Fruit fly (Drosophila melanogaster) whole organism, larva: ENCODE measurements around the gene fipi.
A peak's percentile ranks its signal among the peaks of the same experiment; 100 is the strongest.

Experiments used
- noc ChIP-seq: fragments of 200-800 bp; sonication (Bioruptor generic); optimal IDR thresholded peaks from 3 replicates; lab custom pipeline; 2019; ENCODE audit warnings: missing biosample characterization, mild to moderate bottlenecking, missing genetic modification characterization, moderate library complexity

Gene fipi

DNA sequence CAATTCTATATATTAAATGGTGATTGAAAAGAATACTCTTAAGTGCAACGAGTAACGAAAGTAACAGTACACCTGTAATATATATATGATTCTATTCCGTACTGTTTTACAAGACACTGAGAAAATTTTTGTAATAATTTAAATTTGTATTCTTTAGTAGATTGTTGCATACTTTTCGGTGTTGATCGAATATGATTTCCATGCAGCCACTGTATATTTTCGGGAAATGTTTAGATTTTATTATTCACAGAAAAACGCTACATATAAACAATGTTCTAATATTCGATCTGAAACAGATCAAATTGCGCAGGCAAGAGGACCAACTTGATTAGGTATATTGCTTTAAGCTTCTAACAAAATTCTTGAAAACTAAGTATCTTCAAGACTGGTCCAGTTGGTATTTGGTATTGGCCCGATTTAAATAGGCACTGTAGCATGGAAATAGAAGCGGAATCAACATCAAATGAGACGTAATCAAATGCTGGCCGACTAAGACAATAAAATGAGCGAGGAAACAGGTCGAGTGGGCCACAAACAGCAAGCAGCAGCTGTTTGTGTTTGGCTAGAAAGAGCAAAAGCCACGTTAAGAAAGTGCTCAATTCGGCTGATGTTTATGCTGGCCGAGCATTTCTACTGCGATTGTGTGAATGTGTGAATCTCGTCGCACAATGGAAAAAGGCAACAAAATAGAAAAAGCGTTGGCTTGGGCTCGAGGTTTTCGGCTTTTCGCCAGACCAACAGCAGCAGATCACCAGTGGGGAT, 18.6 kb upstream of the fipi start, which contains the start of gene CG15629:
TSS of gene CG15629 (plus strand) at position 749 of the 762 bp plus-strand sequence.
- TF ChIP-seq noc: no peak

dm6 chr2L:4811491-4812058, 17.7 kb upstream of the fipi start:
- peak; percentile 23 for TF ChIP-seq noc

DNA sequence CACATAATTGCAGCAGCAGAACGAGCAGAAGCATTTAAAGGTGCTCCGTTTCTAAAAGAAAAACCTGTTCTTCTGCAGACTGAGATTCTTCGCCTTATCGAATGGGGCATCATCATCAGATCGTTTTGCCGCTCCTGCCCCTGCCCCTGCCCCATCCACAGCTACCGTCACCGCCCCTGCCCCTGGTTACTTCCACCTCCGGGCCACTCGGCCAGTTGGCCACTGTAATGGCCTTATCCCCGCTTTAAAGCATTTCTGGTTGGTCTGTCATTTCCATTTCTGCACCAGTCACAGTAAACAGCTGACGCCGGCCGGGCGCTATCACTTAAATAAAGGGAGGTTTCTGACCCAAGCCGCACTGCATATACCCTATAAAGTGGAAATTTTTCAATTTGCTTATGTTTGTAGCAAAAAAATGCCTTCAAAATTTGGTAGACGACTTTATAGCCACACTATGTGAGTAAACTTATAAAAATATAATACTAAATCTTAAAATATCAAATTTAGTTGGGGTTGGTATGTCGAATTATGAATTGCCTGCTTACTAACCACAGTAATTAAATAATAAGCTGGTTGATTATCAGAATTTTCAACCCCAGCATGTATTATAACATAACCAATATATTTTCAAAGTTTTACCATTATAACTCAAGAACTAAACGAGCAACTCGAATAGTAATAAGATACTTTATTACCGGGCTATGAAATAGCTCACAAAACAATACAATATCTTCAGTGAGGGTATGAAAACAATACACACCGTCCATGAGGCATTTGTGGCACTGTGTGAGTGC, 17.1 kb upstream of the fipi start:
- TF ChIP-seq noc: peak; percentile 78

DNA sequence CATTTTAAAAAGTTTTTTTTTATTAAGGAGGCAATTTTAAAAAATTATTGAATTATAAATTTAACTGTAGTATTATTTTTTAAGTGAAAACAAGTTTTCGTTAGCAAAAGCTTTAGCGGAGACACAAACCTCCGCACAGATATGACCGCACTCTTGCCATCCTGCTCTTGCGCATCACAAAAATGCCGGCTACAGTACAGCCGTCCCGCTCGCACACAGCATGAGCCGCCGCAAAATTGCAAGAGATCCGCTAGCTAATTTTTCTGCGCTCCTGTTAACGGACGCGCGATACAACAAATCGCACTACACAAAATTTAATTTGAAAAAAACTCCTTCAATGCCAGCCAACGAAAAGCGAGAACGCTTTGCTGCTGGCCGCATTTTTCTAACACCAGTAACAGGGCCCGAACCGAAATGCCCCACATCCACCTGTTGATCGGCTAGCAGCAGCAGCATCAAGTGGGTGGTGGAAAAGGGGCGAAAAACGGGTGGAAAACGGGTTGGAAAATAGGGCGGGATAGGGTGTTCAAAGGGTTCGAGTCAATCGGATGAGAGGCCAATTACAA, 16.3 kb upstream of the fipi start:
- no peak for TF ChIP-seq noc

- TF ChIP-seq noc: no peak
Measured at dm6 chr2L:4807953-4808604, 14.2 kb upstream of the fipi start.

- TF ChIP-seq noc: no peak
Measured at dm6 chr2L:4806109-4806508, 12.3 kb upstream of the fipi start.

DNA sequence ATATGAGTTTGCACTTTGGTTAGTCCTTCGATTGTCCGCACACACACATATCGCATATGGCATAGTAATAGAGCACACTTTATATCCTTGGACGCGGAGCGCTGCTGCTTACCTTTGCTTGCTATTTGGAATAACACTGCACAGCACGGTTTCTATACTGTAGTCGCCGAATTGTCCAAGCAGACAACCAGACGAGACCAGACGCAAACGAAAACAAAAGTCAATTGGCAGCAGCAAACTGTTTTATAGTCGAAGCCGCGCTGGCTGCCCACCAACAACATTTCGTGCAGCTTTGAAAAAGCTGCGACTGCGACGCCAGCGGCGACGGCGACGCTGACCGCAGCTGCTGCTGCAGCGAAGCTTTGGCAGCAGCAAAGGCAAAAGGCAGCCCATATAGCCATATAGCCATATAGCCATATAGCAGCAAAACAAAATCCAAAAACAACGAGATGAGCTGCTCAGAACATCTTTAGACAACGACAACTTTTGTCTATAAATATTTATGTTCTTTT, 7.9 kb upstream of the fipi start, which contains the start of gene slf:
TSS of gene slf (minus strand) at position 219 of the 512 bp plus-strand sequence.
- TF ChIP-seq noc: no peak

DNA sequence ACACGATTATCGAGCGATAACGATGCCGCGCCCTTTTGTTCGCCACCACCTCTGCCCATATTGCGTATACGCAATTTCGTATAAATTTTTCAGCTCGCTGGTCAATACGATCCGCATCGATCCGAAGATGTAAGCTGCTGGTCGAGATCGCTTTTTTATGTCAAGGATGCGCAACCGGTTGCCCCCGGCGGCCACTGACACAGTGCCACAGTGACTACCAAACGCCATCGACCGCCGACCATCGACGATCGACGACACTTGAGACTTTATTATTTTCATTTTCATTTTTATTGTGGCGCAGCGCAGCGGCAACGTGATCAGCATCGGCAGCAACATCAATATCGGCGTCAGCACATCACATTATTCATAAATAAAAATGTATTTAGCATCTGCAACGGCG, 6.2 kb upstream of the fipi start:
- no peak for TF ChIP-seq noc

dm6 chr2L:4798894-4799293, 5.0 kb upstream of the fipi start:
- TF ChIP-seq noc: no peak

- TF ChIP-seq noc: no peak
Measured at dm6 chr2L:4797643-4798042, 3.8 kb upstream of the fipi start.

dm6 chr2L:4794524-4794804, 620 bp upstream of the fipi start, which contains the start of gene CG3294:
Gene CG3294 (plus strand): TSS chr2L:4794549.
- no peak for TF ChIP-seq noc

DNA sequence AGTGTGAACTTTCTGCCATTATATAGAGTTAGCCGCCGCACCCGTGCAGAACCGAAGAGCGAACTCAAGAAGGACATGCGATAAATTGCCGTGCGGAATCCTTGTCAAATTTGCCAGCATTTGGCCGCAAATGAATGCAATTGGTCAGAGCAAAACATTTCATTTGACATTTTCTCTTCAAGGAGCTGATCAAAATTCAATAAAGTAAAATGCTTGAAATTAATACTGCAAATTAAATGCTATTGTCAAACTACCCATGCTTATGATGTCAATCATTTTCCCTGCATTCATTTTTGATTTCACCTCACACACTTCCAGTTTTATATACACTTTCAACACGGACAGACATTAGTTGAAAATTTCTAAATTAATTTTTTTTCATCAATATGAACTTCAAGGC, 31.2 kb downstream of the fipi start, which contains the start of gene CG42523:
TSS of gene CG42523 (plus strand) at position 301 of the 400 bp plus-strand sequence.
- TF ChIP-seq noc: no peak

DNA sequence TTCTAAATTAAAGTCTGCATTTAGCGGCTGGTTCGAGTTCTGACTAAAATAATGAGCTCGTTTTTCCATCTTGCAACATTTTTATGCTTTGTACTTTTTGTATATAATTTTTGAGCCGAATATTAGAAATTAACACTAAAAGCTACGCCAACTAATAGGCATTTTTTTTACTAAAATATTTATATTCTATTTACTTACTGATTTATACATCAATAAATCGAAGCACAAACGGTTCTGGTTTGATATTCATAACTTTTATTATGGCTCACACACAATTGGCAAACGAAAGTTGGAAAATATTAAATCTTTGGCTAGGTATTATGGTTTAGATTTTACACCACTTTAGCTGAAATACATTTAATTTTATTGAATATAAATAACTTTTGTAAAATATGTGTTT, 59.5 kb downstream of the fipi start, which contains the start of gene CG15631:
TSS of gene CG15631 (minus strand) at position 101 of the 400 bp plus-strand sequence.
- no peak for TF ChIP-seq noc

dm6 chr2L:4726021-4726420, 67.8 kb downstream of the fipi start:
- no peak for TF ChIP-seq noc

dm6 chr2L:4701385-4701784, 92.5 kb downstream of the fipi start, which contains the start of gene Taf12L:
Gene Taf12L (minus strand): TSS chr2L:4701485.
- no peak for TF ChIP-seq noc

dm6 chr2L:4698837-4699236, 95.0 kb downstream of the fipi start:
- no peak for TF ChIP-seq noc
